Worm (Caenorhabditis elegans) whole organism, late embryonic: ENCODE results near the gene C35A5.4.

Experiments used
- C38D4.7 ChIP-seq: fragments of 200-800 bp; sonication (Bioruptor generic); optimal IDR thresholded peaks from 2 replicates; lab custom pipeline; 2018; ENCODE audit warnings: mild to moderate bottlenecking, missing genetic modification characterization, moderate library complexity, missing compliant biosample characterization
- F13H6.1 ChIP-seq: sonication (generic microtip); optimal IDR thresholded peaks from 2 replicates; lab custom pipeline; 2016; ENCODE audit warnings: missing genetic modification characterization, missing compliant biosample characterization
- K02D7.2 ChIP-seq: sonication (generic microtip); optimal IDR thresholded peaks from 2 replicates; lab custom pipeline; 2017; ENCODE audit warnings: mild to moderate bottlenecking, missing genetic modification characterization, missing compliant biosample characterization
- Y22D7AL.16 ChIP-seq: sonication (generic microtip); optimal IDR thresholded peaks from 2 replicates; lab custom pipeline; 2016; ENCODE audit warnings: missing genetic modification characterization, missing compliant biosample characterization
- ceh-14 ChIP-seq: sonication (generic microtip); optimal IDR thresholded peaks from 2 replicates; lab custom pipeline; 2016; ENCODE audit warnings: missing genotype, missing genetic modification characterization, missing compliant biosample characterization
- ceh-19 ChIP-seq: fragments of 200-800 bp; sonication (Bioruptor generic); optimal IDR thresholded peaks from 2 replicates; lab custom pipeline; 2018; ENCODE audit warnings: mild to moderate bottlenecking, missing genetic modification characterization, missing compliant biosample characterization
- ceh-2 ChIP-seq: sonication (generic microtip); optimal IDR thresholded peaks from 2 replicates; lab custom pipeline; 2016; ENCODE audit warnings: missing genotype, missing genetic modification characterization, missing compliant biosample characterization
- ceh-34 ChIP-seq: sonication (generic microtip); optimal IDR thresholded peaks from 2 replicates; lab custom pipeline; 2016; ENCODE audit warnings: mild to moderate bottlenecking, missing genetic modification characterization, missing compliant biosample characterization
- ceh-45 ChIP-seq: fragments of 200-800 bp; sonication (Bioruptor generic); IDR thresholded peaks from 2 replicates; pipeline ENCODE4 v1.3.6; 2022; ENCODE audit warnings: missing genetic modification reagents, missing genetic modification characterization, missing compliant biosample characterization
- ceh-6 ChIP-seq: fragments of 200-800 bp; sonication (Bioruptor generic); optimal IDR thresholded peaks from 2 replicates; lab custom pipeline; 2018; ENCODE audit warnings: mild to moderate bottlenecking, missing genetic modification characterization, missing compliant biosample characterization
- ceh-9 ChIP-seq: sonication (generic microtip); optimal IDR thresholded peaks from 2 replicates; lab custom pipeline; 2016; ENCODE audit warnings: mild to moderate bottlenecking, missing genetic modification characterization, inconsistent platforms, missing compliant biosample characterization
- dmd-4 ChIP-seq: sonication (generic microtip); optimal IDR thresholded peaks from 2 replicates; lab custom pipeline; 2016; ENCODE audit warnings: borderline replicate concordance, missing genetic modification characterization, missing compliant biosample characterization
- elt-2 ChIP-seq: sonication (generic microtip); optimal IDR thresholded peaks from 2 replicates; lab custom pipeline; 2016; ENCODE audit warnings: missing genetic modification reagents, missing genetic modification characterization, missing compliant biosample characterization
- elt-4 ChIP-seq: sonication (generic microtip); optimal IDR thresholded peaks from 2 replicates; lab custom pipeline; 2016; ENCODE audit warnings: missing genetic modification characterization, missing compliant biosample characterization
- ets-4 ChIP-seq: sonication (generic microtip); optimal IDR thresholded peaks from 2 replicates; lab custom pipeline; 2016; ENCODE audit warnings: missing genetic modification characterization, missing compliant biosample characterization
- fkh-10 ChIP-seq: fragments of 150-350 bp; optimal IDR thresholded peaks from 2 replicates; lab custom pipeline; 2014; ENCODE audit warnings: missing biosample characterization, missing genetic modification reagents, missing genetic modification characterization
- gmeb-2 ChIP-seq: sonication (generic microtip); optimal IDR thresholded peaks from 2 replicates; lab custom pipeline; 2016; ENCODE audit warnings: missing genetic modification characterization, inconsistent platforms, missing compliant biosample characterization
- hlh-13 ChIP-seq: fragments of 200-800 bp; sonication (Bioruptor generic); optimal IDR thresholded peaks from 2 replicates; lab custom pipeline; 2018; ENCODE audit warnings: mild to moderate bottlenecking, missing genetic modification characterization, missing compliant biosample characterization
- hlh-15 ChIP-seq: sonication (generic microtip); optimal IDR thresholded peaks from 2 replicates; lab custom pipeline; 2016; ENCODE audit warnings: missing genetic modification characterization, missing compliant biosample characterization
- hlh-30 ChIP-seq: sonication (generic microtip); optimal IDR thresholded peaks from 2 replicates; lab custom pipeline; 2017; ENCODE audit warnings: antibody characterized with exemption, missing genetic modification characterization, missing compliant biosample characterization; ENCODE audit not compliant: insufficient read depth
- hlh-8 ChIP-seq: sonication (generic microtip); optimal IDR thresholded peaks from 2 replicates; lab custom pipeline; 2016; ENCODE audit warnings: missing genotype, missing genetic modification characterization, missing compliant biosample characterization
- mec-3 ChIP-seq: sonication (generic microtip); optimal IDR thresholded peaks from 2 replicates; lab custom pipeline; 2016; ENCODE audit warnings: borderline replicate concordance, missing genetic modification characterization, missing compliant biosample characterization
- nfya-1 ChIP-seq: sonication (generic microtip); optimal IDR thresholded peaks from 2 replicates; lab custom pipeline; 2017; ENCODE audit warnings: missing genetic modification characterization, mild to moderate bottlenecking, missing compliant biosample characterization, antibody characterized with exemption, moderate library complexity
- nhr-11 ChIP-seq: fragments of 150-350 bp; optimal IDR thresholded peaks from 2 replicates; lab custom pipeline; 2014; ENCODE audit warnings: missing biosample characterization, missing genetic modification characterization
- nhr-232 ChIP-seq: sonication (generic microtip); optimal IDR thresholded peaks from 2 replicates; lab custom pipeline; 2016; ENCODE audit warnings: missing genetic modification characterization, missing compliant biosample characterization
- npax-4 ChIP-seq: sonication (generic microtip); optimal IDR thresholded peaks from 2 replicates; lab custom pipeline; 2016; ENCODE audit warnings: missing genetic modification characterization, missing compliant biosample characterization
- pag-3 ChIP-seq: sonication (generic microtip); optimal IDR thresholded peaks from 2 replicates; lab custom pipeline; 2016; ENCODE audit warnings: missing compliant biosample characterization, missing genetic modification characterization, borderline replicate concordance
- pat-9 ChIP-seq: fragments of 200-800 bp; sonication (Bioruptor generic); optimal IDR thresholded peaks from 2 replicates; lab custom pipeline; 2018; ENCODE audit warnings: mild to moderate bottlenecking, missing genetic modification characterization, moderate library complexity, missing compliant biosample characterization
- pax-1 ChIP-seq: fragments of 150-350 bp; optimal IDR thresholded peaks from 2 replicates; lab custom pipeline; 2014; ENCODE audit warnings: missing biosample characterization, missing genetic modification characterization
- pha-2 ChIP-seq: sonication (generic microtip); optimal IDR thresholded peaks from 2 replicates; lab custom pipeline; 2017; ENCODE audit warnings: mild to moderate bottlenecking, missing genetic modification characterization, missing compliant biosample characterization
- pqm-1 ChIP-seq: sonication (generic microtip); optimal IDR thresholded peaks from 2 replicates; lab custom pipeline; 2016; ENCODE audit warnings: missing genetic modification characterization, missing compliant biosample characterization
- pros-1 ChIP-seq: fragments of 150-350 bp; optimal IDR thresholded peaks from 2 replicates; lab custom pipeline; 2014; ENCODE audit warnings: missing biosample characterization, missing genetic modification reagents, missing genetic modification characterization
- rnt-1 ChIP-seq: sonication (generic microtip); optimal IDR thresholded peaks from 2 replicates; lab custom pipeline; 2016; ENCODE audit warnings: missing genetic modification characterization, missing compliant biosample characterization
- sox-2 ChIP-seq: fragments of 200-800 bp; sonication (Bioruptor generic); IDR thresholded peaks from 2 replicates; pipeline ENCODE4 v1.3.6; 2022; ENCODE audit warnings: missing genetic modification reagents, missing genetic modification characterization, missing compliant biosample characterization
- sox-4 ChIP-seq: sonication (generic microtip); optimal IDR thresholded peaks from 2 replicates; lab custom pipeline; 2017; ENCODE audit warnings: mild to moderate bottlenecking, missing genetic modification characterization, inconsistent platforms, missing compliant biosample characterization
- ttx-3 ChIP-seq: sonication (generic microtip); optimal IDR thresholded peaks from 2 replicates; lab custom pipeline; 2016; ENCODE audit warnings: missing genetic modification reagents, missing genetic modification characterization, missing compliant biosample characterization
- unc-86 ChIP-seq: sonication (generic microtip); optimal IDR thresholded peaks from 2 replicates; lab custom pipeline; 2016; ENCODE audit warnings: missing genetic modification characterization, missing compliant biosample characterization
- zip-5 ChIP-seq: sonication (generic microtip); optimal IDR thresholded peaks from 2 replicates; lab custom pipeline; 2016; ENCODE audit warnings: missing genetic modification characterization, missing compliant biosample characterization
- ztf-16 ChIP-seq: sonication (generic microtip); optimal IDR thresholded peaks from 2 replicates; lab custom pipeline; 2017; ENCODE audit warnings: missing genetic modification characterization, missing compliant biosample characterization

Gene C35A5.4

ce11 chrV:10478097-10478828 is 18.6 kb upstream of the C35A5.4 start, which contains the start of the genes crp-1 and Y32F6B.9:
crp-1 (plus strand) TSS chrV:10478564.
Y32F6B.9 (plus strand) TSS chrV:10478699.
- TF ChIP-seq ztf-16 (tag; lab: Kevin White, UChicago) (no peak), elt-2 (no peak), C38D4.7 (GFP tag; lab: Kevin White, UChicago) (no peak), pros-1 (no peak), hlh-13 (GFP tag; lab: Kevin White, UChicago) (no peak), hlh-30 (tag; lab: Kevin White, UChicago) (no peak), nhr-11 (tag; lab: Kevin White, UChicago) (no peak), ceh-14 (tag; lab: Kevin White, UChicago) (no peak), ceh-9 (no peak), Y22D7AL.16 (tag; lab: Kevin White, UChicago) (no peak), dmd-4 (tag; lab: Kevin White, UChicago) (no peak), ceh-2 (tag; lab: Kevin White, UChicago) (peak; percentile 37), elt-4 (no peak), sox-4 (tag; lab: Kevin White, UChicago) (peak; percentile 15), ceh-19 (GFP tag; lab: Kevin White, UChicago) (no peak), zip-5 (tag; lab: Kevin White, UChicago) (no peak), F13H6.1 (tag; lab: Kevin White, UChicago) (no peak), mec-3 (tag; lab: Kevin White, UChicago) (peak; percentile 22), ceh-34 (peak; percentile 39), unc-86 (tag; lab: Kevin White, UChicago) (no peak), rnt-1 (tag; lab: Kevin White, UChicago) (no peak), nfya-1 (tag; lab: Kevin White, UChicago) (no peak), hlh-8 (no peak), pat-9 (tag; lab: Kevin White, UChicago) (no peak)

- TF ChIP-seq fkh-10 (no peak), pag-3 (tag; lab: Kevin White, UChicago) (no peak), pqm-1 (tag; lab: Kevin White, UChicago) (no peak), ttx-3 (tag; lab: Kevin White, UChicago) (no peak), gmeb-2 (tag; lab: Kevin White, UChicago) (no peak), hlh-15 (tag; lab: Kevin White, UChicago) (no peak)
Measured at ce11 chrV:10483995-10484394, 12.8 kb upstream of the C35A5.4 start.

- TF ChIP-seq ceh-2 (tag; lab: Kevin White, UChicago) = no peak
Measured at ce11 chrV:10484640-10485039, 12.2 kb upstream of the C35A5.4 start, which contains the start of gene Y32F6B.1. Y32F6B.1 (minus strand) TSS chrV:10484740.

ce11 chrV:10485389-10485788 is 11.4 kb upstream of the C35A5.4 start:
- no peak for TF ChIP-seq pax-1 (tag; lab: Kevin White, UChicago)
- TF ChIP-seq elt-2 = peak; percentile 43
- TF ChIP-seq unc-86 (tag; lab: Kevin White, UChicago) = no peak
- no peak for TF ChIP-seq pha-2 (tag; lab: Kevin White, UChicago)

- TF ChIP-seq elt-2 = no peak
- no peak for TF ChIP-seq C38D4.7 (GFP tag; lab: Kevin White, UChicago)
- TF ChIP-seq ceh-6 (GFP tag; lab: Kevin White, UChicago) = no peak
- no peak for TF ChIP-seq nhr-232
- no peak for TF ChIP-seq ceh-9
- no peak for TF ChIP-seq pag-3 (tag; lab: Kevin White, UChicago)
- TF ChIP-seq pax-1 (tag; lab: Kevin White, UChicago) = no peak
- no peak for TF ChIP-seq sox-2 (GFP tag; lab: Robert Waterston, UW)
- TF ChIP-seq nhr-11 (tag; lab: Kevin White, UChicago) = no peak
- TF ChIP-seq npax-4 (tag; lab: Kevin White, UChicago) = no peak
- TF ChIP-seq ceh-14 (tag; lab: Kevin White, UChicago) = no peak
- no peak for TF ChIP-seq F13H6.1 (tag; lab: Kevin White, UChicago)
- TF ChIP-seq pha-2 (tag; lab: Kevin White, UChicago) = no peak
- no peak for TF ChIP-seq ets-4 (tag; lab: Kevin White, UChicago)
- TF ChIP-seq ceh-45 (GFP tag; lab: Robert Waterston, UW) = no peak
- TF ChIP-seq dmd-4 (tag; lab: Kevin White, UChicago) = no peak
- TF ChIP-seq K02D7.2 (tag; lab: Kevin White, UChicago) = no peak
Measured at ce11 chrV:10489998-10490397, 6.8 kb upstream of the C35A5.4 start, which contains the start of gene ncx-5. ncx-5 (minus strand) TSS chrV:10490098.
